Worm (Caenorhabditis elegans) whole organism, L4 larva: ENCODE data around the gene nhr-142.

Source experiments
- F10B5.3 ChIP-seq: sonication (generic microtip); optimal IDR thresholded peaks from 2 replicates; lab custom pipeline; 2016; ENCODE audit warnings: mild to moderate bottlenecking, missing genetic modification characterization, missing compliant biosample characterization
- F26F4.8 ChIP-seq: fragments of 200-800 bp; sonication (Bioruptor generic); conservative IDR thresholded peaks from 2 replicates; pipeline ENCODE4 v1.3.6; 2022; ENCODE audit warnings: missing genetic modification characterization, missing compliant biosample characterization
- Y5F2A.4 ChIP-seq: fragments of 200-800 bp; sonication (Bioruptor generic); optimal IDR thresholded peaks from 2 replicates; lab custom pipeline; 2018; ENCODE audit warnings: mild to moderate bottlenecking, missing genetic modification characterization, missing compliant biosample characterization
- Y75B8A.6 ChIP-seq: fragments of 200-800 bp; sonication (Bioruptor generic); IDR thresholded peaks from 2 replicates; pipeline ENCODE4 v1.3.6; 2022; ENCODE audit warnings: missing genetic modification reagents, missing genetic modification characterization, missing compliant biosample characterization
- ZK337.2 ChIP-seq: fragments of 200-800 bp; sonication (Bioruptor generic); IDR thresholded peaks from 2 replicates; pipeline ENCODE4 v1.3.6; 2022; ENCODE audit warnings: missing genetic modification reagents, missing genetic modification characterization, missing compliant biosample characterization
- arid-1 ChIP-seq: fragments of 200-800 bp; sonication (Bioruptor generic); conservative IDR thresholded peaks from 2 replicates; pipeline ENCODE4 v1.3.6; 2022; ENCODE audit warnings: missing genetic modification reagents, missing genetic modification characterization, missing compliant biosample characterization
- attf-4 ChIP-seq: sonication (generic microtip); optimal IDR thresholded peaks from 3 replicates; lab custom pipeline; 2017; ENCODE audit warnings: missing biosample characterization, missing genetic modification characterization
- ceh-28 ChIP-seq: fragments of 150-350 bp; optimal IDR thresholded peaks from 2 replicates; lab custom pipeline; 2014; ENCODE audit warnings: missing biosample characterization, missing genetic modification reagents, missing genetic modification characterization
- ceh-32 ChIP-seq: sonication (generic microtip); optimal IDR thresholded peaks from 2 replicates; lab custom pipeline; 2016; ENCODE audit warnings: mild to moderate bottlenecking, missing genetic modification characterization, missing compliant biosample characterization; ENCODE audit not compliant: poor library complexity
- ceh-62 ChIP-seq: sonication (generic microtip); optimal IDR thresholded peaks from 2 replicates; lab custom pipeline; 2017; ENCODE audit warnings: missing biosample characterization, missing genetic modification characterization
- ceh-82 ChIP-seq: sonication (generic microtip); optimal IDR thresholded peaks from 2 replicates; lab custom pipeline; 2017; ENCODE audit warnings: missing biosample characterization, missing genetic modification characterization
- daf-12 ChIP-seq: fragments of 150-350 bp; optimal IDR thresholded peaks from 2 replicates; lab custom pipeline; 2014; ENCODE audit warnings: missing biosample characterization, missing genetic modification reagents, missing genetic modification characterization
- daf-16 ChIP-seq, 3 experiments: sonication (generic microtip); optimal IDR thresholded peaks; 2 replicates each; lab custom pipeline; 2016 to 2017; ENCODE audit warnings: missing genetic modification characterization in 3 of 3, missing genetic modification reagents in 3 of 3, mild to moderate bottlenecking in 2 of 3, missing compliant biosample characterization in 2 of 3, missing biosample characterization in 1 of 3, moderate library complexity in 1 of 3
- daf-19 ChIP-seq: fragments of 200-800 bp; sonication (Bioruptor generic); conservative IDR thresholded peaks from 2 replicates; pipeline ENCODE4 v1.3.6; 2022; ENCODE audit warnings: missing genetic modification characterization, missing compliant biosample characterization
- dmd-6 ChIP-seq: fragments of 200-800 bp; sonication (Bioruptor generic); IDR thresholded peaks from 2 replicates; pipeline ENCODE4 v1.3.6; 2022; ENCODE audit warnings: missing genetic modification reagents, missing genetic modification characterization, missing compliant biosample characterization
- egl-43 ChIP-seq: fragments of 200-800 bp; sonication (Bioruptor generic); IDR thresholded peaks from 2 replicates; pipeline ENCODE4 v1.3.6; 2022; ENCODE audit warnings: missing genetic modification reagents, missing genetic modification characterization, missing compliant biosample characterization
- fkh-10 ChIP-seq: fragments of 150-350 bp; optimal IDR thresholded peaks from 2 replicates; lab custom pipeline; 2014; ENCODE audit warnings: missing biosample characterization, missing genetic modification reagents, missing genetic modification characterization
- fos-1 ChIP-seq: fragments of 150-350 bp; optimal IDR thresholded peaks from 2 replicates; lab custom pipeline; 2014; ENCODE audit warnings: missing biosample characterization, missing genetic modification characterization
- hif-1 ChIP-seq, 2 experiments: sonication (generic microtip); optimal IDR thresholded peaks; 2 replicates each; lab custom pipeline; 2016 to 2017; ENCODE audit warnings: missing compliant biosample characterization in 2 of 2, missing genetic modification characterization in 2 of 2, missing genetic modification reagents in 2 of 2, missing genotype in 2 of 2, mild to moderate bottlenecking in 1 of 2
- lim-7 ChIP-seq: fragments of 200-800 bp; sonication (Bioruptor generic); IDR thresholded peaks from 2 replicates; pipeline ENCODE4 v1.3.6; 2022; ENCODE audit warnings: missing genetic modification characterization, missing compliant biosample characterization
- lin-15B ChIP-seq: fragments of 150-350 bp; sonication (generic microtip); optimal IDR thresholded peaks from 3 replicates; lab custom pipeline; 2014; ENCODE audit warnings: missing biosample characterization, missing genetic modification characterization
- lin-38 ChIP-seq: fragments of 200-800 bp; sonication (Bioruptor generic); IDR thresholded peaks from 2 replicates; pipeline ENCODE4 v1.3.6; 2022; ENCODE audit warnings: missing genetic modification reagents, missing genetic modification characterization, missing compliant biosample characterization
- lir-3 ChIP-seq: sonication (generic microtip); optimal IDR thresholded peaks from 2 replicates; lab custom pipeline; 2016; ENCODE audit warnings: mild to moderate bottlenecking, missing genetic modification characterization, missing compliant biosample characterization
- mdl-1 ChIP-seq, 2 experiments: fragments of 150-350 bp in 1 of 2; sonication (generic microtip) in 1 of 2; optimal IDR thresholded peaks; 2 replicates each; lab custom pipeline; 2014 to 2017; ENCODE audit warnings: missing biosample characterization in 2 of 2, missing genetic modification characterization in 2 of 2
- mep-1 ChIP-seq: fragments of 150-350 bp; sonication (generic microtip); optimal IDR thresholded peaks from 3 replicates; lab custom pipeline; 2014; ENCODE audit warnings: missing biosample characterization, missing genetic modification characterization
- mxl-2 ChIP-seq: fragments of 200-800 bp; sonication (Bioruptor generic); conservative IDR thresholded peaks from 2 replicates; pipeline ENCODE4 v1.3.6; 2022; ENCODE audit warnings: missing genetic modification reagents, missing genetic modification characterization, missing compliant biosample characterization
- mxl-3 ChIP-seq: fragments of 200-800 bp; sonication (Bioruptor generic); optimal IDR thresholded peaks from 2 replicates; lab custom pipeline; 2018; ENCODE audit warnings: mild to moderate bottlenecking, missing genetic modification characterization, missing compliant biosample characterization
- nhr-111 ChIP-seq: fragments of 200-800 bp; sonication (Bioruptor generic); optimal IDR thresholded peaks from 2 replicates; lab custom pipeline; 2018; ENCODE audit warnings: mild to moderate bottlenecking, missing genetic modification characterization, missing compliant biosample characterization
- nhr-237 ChIP-seq: sonication (generic microtip); optimal IDR thresholded peaks from 2 replicates; lab custom pipeline; 2017; ENCODE audit warnings: missing biosample characterization, missing genetic modification characterization
- nhr-25 ChIP-seq: sonication (generic microtip); optimal IDR thresholded peaks from 2 replicates; lab custom pipeline; 2017; ENCODE audit warnings: missing genetic modification characterization, mild to moderate bottlenecking, missing compliant biosample characterization, antibody characterized with exemption, moderate library complexity, borderline replicate concordance; ENCODE audit not compliant: insufficient read depth
- nhr-28 ChIP-seq: fragments of 150-350 bp; optimal IDR thresholded peaks from 2 replicates; lab custom pipeline; 2014; ENCODE audit warnings: missing biosample characterization, missing genetic modification characterization
- nhr-41 ChIP-seq: fragments of 200-800 bp; sonication (Bioruptor generic); IDR thresholded peaks from 2 replicates; pipeline ENCODE4 v1.3.6; 2022; ENCODE audit warnings: missing genetic modification reagents, missing genetic modification characterization, missing compliant biosample characterization
- nhr-48 ChIP-seq: sonication (generic microtip); optimal IDR thresholded peaks from 2 replicates; lab custom pipeline; 2016; ENCODE audit warnings: mild to moderate bottlenecking, missing genetic modification characterization, missing compliant biosample characterization
- nhr-6 ChIP-seq: fragments of 150-350 bp; optimal IDR thresholded peaks from 2 replicates; lab custom pipeline; 2014; ENCODE audit warnings: missing biosample characterization, missing genetic modification characterization
- nhr-76 ChIP-seq: fragments of 150-350 bp; optimal IDR thresholded peaks from 2 replicates; lab custom pipeline; 2014; ENCODE audit warnings: missing biosample characterization, missing genetic modification characterization
- nhr-77 ChIP-seq: fragments of 150-350 bp; optimal IDR thresholded peaks from 2 replicates; lab custom pipeline; 2014; ENCODE audit warnings: missing biosample characterization, missing genetic modification characterization
- pha-4 ChIP-seq, 2 experiments: fragments of 150-350 bp in 1 of 2; fragments of 200-800 bp in 1 of 2; sonication (Bioruptor generic) in 1 of 2; IDR thresholded peaks in 1 of 2; optimal IDR thresholded peaks in 1 of 2; 2 replicates each; pipeline versions ENCODE4 v1.3.6 to Lab custom; 2014 to 2022; ENCODE audit warnings: missing genetic modification characterization in 2 of 2, missing genetic modification reagents in 2 of 2, missing biosample characterization in 1 of 2, missing compliant biosample characterization in 1 of 2
- pqm-1 ChIP-seq: sonication (generic microtip); optimal IDR thresholded peaks from 2 replicates; lab custom pipeline; 2017; ENCODE audit warnings: missing biosample characterization, missing genetic modification characterization
- sdz-12 ChIP-seq: fragments of 200-800 bp; sonication (Bioruptor generic); optimal IDR thresholded peaks from 2 replicates; lab custom pipeline; 2018; ENCODE audit warnings: mild to moderate bottlenecking, missing genetic modification characterization, missing compliant biosample characterization
- snpc-1.2 ChIP-seq: fragments of 200-800 bp; sonication (Bioruptor generic); IDR thresholded peaks from 2 replicates; pipeline ENCODE4 v1.3.6; 2022; ENCODE audit warnings: missing genetic modification reagents, missing genetic modification characterization, missing compliant biosample characterization
- spr-3 ChIP-seq: fragments of 200-800 bp; sonication (Bioruptor generic); optimal IDR thresholded peaks from 2 replicates; lab custom pipeline; 2018; ENCODE audit warnings: mild to moderate bottlenecking, missing genetic modification characterization, missing compliant biosample characterization
- tra-1 ChIP-seq: fragments of 200-800 bp; sonication (Bioruptor generic); IDR thresholded peaks from 2 replicates; pipeline ENCODE4 v1.3.6; 2022; ENCODE audit warnings: missing genetic modification reagents, missing genetic modification characterization, missing compliant biosample characterization
- unc-130 ChIP-seq: sonication (generic microtip); optimal IDR thresholded peaks from 2 replicates; lab custom pipeline; 2016; ENCODE audit warnings: missing genetic modification reagents, missing genetic modification characterization, missing compliant biosample characterization
- unc-39 ChIP-seq: sonication (generic microtip); optimal IDR thresholded peaks from 2 replicates; lab custom pipeline; 2017; ENCODE audit warnings: missing biosample characterization, missing genetic modification characterization
- unc-62 ChIP-seq, 3 experiments: fragments of 150-350 bp in 1 of 3; sonication (generic microtip); optimal IDR thresholded peaks in 2 of 3; peaks in 1 of 3; 1 replicate in 1 of 3; 2 replicates in 2 of 3; lab custom pipeline; 2014 to 2017; ENCODE audit warnings: missing biosample characterization in 3 of 3, missing genetic modification characterization in 3 of 3, missing genetic modification reagents in 3 of 3, missing genotype in 1 of 3
- vab-7 ChIP-seq: fragments of 200-800 bp; sonication (Bioruptor generic); IDR thresholded peaks from 2 replicates; pipeline ENCODE4 v1.3.6; 2022; ENCODE audit warnings: missing genetic modification reagents, missing genetic modification characterization, missing compliant biosample characterization
- zag-1 ChIP-seq: fragments of 150-350 bp; optimal IDR thresholded peaks from 2 replicates; lab custom pipeline; 2014; ENCODE audit warnings: missing biosample characterization, missing genetic modification characterization
- zip-11 ChIP-seq: fragments of 200-800 bp; sonication (Bioruptor generic); IDR thresholded peaks from 2 replicates; pipeline ENCODE4 v1.3.6; 2022; ENCODE audit warnings: missing genetic modification characterization, missing compliant biosample characterization

Gene nhr-142

ce11 chrV:5780713-5781360 is 9.5 kb downstream of the nhr-142 start, which contains the start of gene F44E7.5 (continued):
- TF ChIP-seq fos-1 (tag; lab: Kevin White, UChicago) = no peak
- TF ChIP-seq nhr-77 = peak; percentile 35
- peak; percentile 14 for TF ChIP-seq nhr-76
- TF ChIP-seq mdl-1 (tag; optimal IDR thresholded peaks at IDR 0.05; lab: Kevin White, UChicago) = peak; percentile 13 to 82
- no peak for TF ChIP-seq ZK337.2 (GFP tag; lab: Robert Waterston, UW)
- no peak for TF ChIP-seq daf-12 (tag; lab: Kevin White, UChicago)
- TF ChIP-seq lin-38 = no peak; the same call in none of the 2 replicates
- peak; percentile 98 for TF ChIP-seq mxl-3 (GFP tag; lab: Kevin White, UChicago)
- no peak for TF ChIP-seq nhr-111 (GFP tag; lab: Kevin White, UChicago)
- TF ChIP-seq, all 104 proteins: peak for 36

DNA sequence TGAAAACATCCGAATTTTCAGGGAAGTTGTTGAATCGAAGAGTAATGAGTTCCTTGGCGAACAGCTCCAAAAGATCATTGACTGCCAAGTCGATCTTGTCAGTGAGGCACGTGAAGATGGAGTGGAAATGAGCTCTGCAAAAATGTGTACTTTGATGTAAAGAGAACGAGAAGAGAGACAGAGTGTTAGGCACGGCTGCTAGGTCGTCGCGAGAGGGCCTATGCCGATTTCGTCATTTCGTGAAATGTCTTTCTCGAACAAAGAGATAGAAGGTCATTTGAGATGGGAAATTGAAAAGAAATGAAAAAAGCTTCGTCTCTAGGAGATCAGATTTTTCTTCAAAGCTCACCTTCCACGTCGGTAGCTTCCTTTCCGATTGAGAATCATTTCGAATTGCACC is 10.4 kb downstream of the nhr-142 start:
- no peak for TF ChIP-seq F26F4.8 (GFP tag; lab: Robert Waterston, UW)
- peak; percentile 67 for TF ChIP-seq zip-11 (GFP tag; lab: Robert Waterston, UW)
- no peak for TF ChIP-seq nhr-48 (tag; lab: Kevin White, UChicago)
- TF ChIP-seq arid-1 = no peak
- TF ChIP-seq zag-1 (tag; lab: Kevin White, UChicago) = no peak
- TF ChIP-seq hif-1 (tag; optimal IDR thresholded peaks at IDR 0.05; lab: Kevin White, UChicago) = no peak
- TF ChIP-seq Y75B8A.6 = no peak
- TF ChIP-seq nhr-6 (tag; lab: Kevin White, UChicago) = no peak
- TF ChIP-seq mep-1 (tag; lab: Kevin White, UChicago) = peak; percentile 18
- no peak for TF ChIP-seq ceh-82 (tag; lab: Kevin White, UChicago)
- TF ChIP-seq spr-3 = peak; percentile 37
- no peak for TF ChIP-seq tra-1
- no peak for TF ChIP-seq attf-4 (tag; lab: Kevin White, UChicago)
- no peak for TF ChIP-seq lin-15B (tag; lab: Kevin White, UChicago)
- TF ChIP-seq dmd-6 (GFP tag; lab: Robert Waterston, UW) = no peak
- no peak for TF ChIP-seq egl-43 (GFP tag; lab: Robert Waterston, UW)
- TF ChIP-seq unc-39 (tag; lab: Kevin White, UChicago) = no peak
- TF ChIP-seq snpc-1.2 = no peak
- TF ChIP-seq vab-7 = no peak
- no peak for TF ChIP-seq daf-19 (GFP tag; lab: Robert Waterston, UW)
- TF ChIP-seq daf-16 (GFP tag; optimal IDR thresholded peaks at IDR 0.05; lab: Kevin White, UChicago) = no peak
- no peak for TF ChIP-seq daf-16 (tag; optimal IDR thresholded peaks at IDR 0.05; lab: Kevin White, UChicago)
- TF ChIP-seq pha-4 (GFP tag; IDR thresholded peaks at IDR 0.05; lab: Robert Waterston, UW) = no peak
- TF ChIP-seq pha-4 (tag; optimal IDR thresholded peaks at IDR 0.05; lab: Kevin White, UChicago) = no peak
- no peak for TF ChIP-seq mxl-2 (GFP tag; lab: Robert Waterston, UW)
- no peak for TF ChIP-seq unc-130
- no peak for TF ChIP-seq nhr-237
- no peak for TF ChIP-seq ceh-28
- no peak for TF ChIP-seq lir-3 (tag; lab: Kevin White, UChicago)
- TF ChIP-seq nhr-28 = peak; percentile 22
- no peak for TF ChIP-seq ceh-62 (tag; lab: Kevin White, UChicago)
- no peak for TF ChIP-seq fkh-10 (GFP tag; lab: Kevin White, UChicago)
- no peak for TF ChIP-seq ceh-32
- TF ChIP-seq ZK337.2 (GFP tag; lab: Robert Waterston, UW) = no peak
- TF ChIP-seq sdz-12 (GFP tag; lab: Kevin White, UChicago) = no peak
- no peak for TF ChIP-seq Y5F2A.4 (GFP tag; lab: Kevin White, UChicago)
- TF ChIP-seq lim-7 (GFP tag; lab: Robert Waterston, UW) = no peak
- peak in 1 of 2 experiments; percentile 75 for TF ChIP-seq unc-62 (GFP tag; optimal IDR thresholded peaks at IDR 0.05 in 1 of 2; lab: Kevin White, UChicago)
- no peak for TF ChIP-seq unc-62 (tag; optimal IDR thresholded peaks at IDR 0.05; lab: Kevin White, UChicago)
- no peak for TF ChIP-seq nhr-25
- TF ChIP-seq nhr-111 (GFP tag; lab: Kevin White, UChicago) = no peak
- TF ChIP-seq nhr-41 = no peak
- TF ChIP-seq F10B5.3 (tag; lab: Kevin White, UChicago) = no peak
- no peak for TF ChIP-seq pqm-1 (tag; lab: Kevin White, UChicago)
